Worm (Caenorhabditis elegans): ENCODE measurements around the gene nhr-145.

nhr-145 gene

DNA sequence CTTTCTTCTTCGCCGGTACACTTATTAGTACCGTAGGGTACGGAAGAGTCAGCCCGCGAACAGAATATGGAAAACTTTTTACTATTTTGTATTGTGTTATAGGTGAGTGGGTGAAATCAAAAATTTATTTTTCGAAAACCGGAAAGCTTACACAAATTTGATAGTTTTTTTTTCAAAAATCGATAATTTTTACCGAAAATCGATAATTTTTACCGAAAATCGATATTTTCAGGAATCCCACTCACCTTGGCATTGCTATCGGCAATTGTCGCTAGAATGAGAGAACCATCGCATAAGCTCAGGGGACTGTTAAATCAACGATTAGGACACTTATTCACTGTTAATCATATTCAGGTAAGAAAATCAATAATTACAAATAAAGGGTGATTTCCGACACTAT is 24.2 kb upstream of the nhr-145 start:
- TF ChIP-seq ceh-28 (tag; optimal IDR thresholded peaks at IDR 0.05), result peak; percentile 72
- TF ChIP-seq nhr-237 (tag; optimal IDR thresholded peaks at IDR 0.05), result no peak

ce11 chrV:19065945-19066344 is 21.6 kb upstream of the nhr-145 start:
- TF ChIP-seq ceh-28 (tag; optimal IDR thresholded peaks at IDR 0.05), result peak; percentile 64

ce11 chrV:19068888-19069287 is 18.6 kb upstream of the nhr-145 start:
- TF ChIP-seq egl-5 (tag; optimal IDR thresholded peaks at IDR 0.05) (no peak), nhr-25 (tag; optimal IDR thresholded peaks at IDR 0.05) (no peak), ceh-28 (tag; optimal IDR thresholded peaks at IDR 0.05) (peak; percentile 55), nhr-11 (tag; optimal IDR thresholded peaks at IDR 0.05) (no peak), lsy-12 (tag; optimal IDR thresholded peaks at IDR 0.05) (no peak), nhr-43 (tag; optimal IDR thresholded peaks at IDR 0.05; ENCODE audit: poor library complexity, severe bottlenecking) (no peak), ceh-82 (tag; optimal IDR thresholded peaks at IDR 0.05) (no peak)

- TF ChIP-seq ceh-28 (tag; optimal IDR thresholded peaks at IDR 0.05), result peak; percentile 85
- no peak for TF ChIP-seq ZK546.5 (tag; optimal IDR thresholded peaks at IDR 0.05)
- TF ChIP-seq ztf-11 (tag; optimal IDR thresholded peaks at IDR 0.05), result no peak
- TF ChIP-seq skn-1 (tag; optimal IDR thresholded peaks at IDR 0.05), result no peak
These were observed 14.4 kb upstream of the nhr-145 start for ce11 chrV:19073169-19073568.

- TF ChIP-seq ceh-28 (tag; optimal IDR thresholded peaks at IDR 0.05), result peak; percentile 85
These were observed 11.3 kb upstream of the nhr-145 start for ce11 chrV:19076141-19076656.

DNA sequence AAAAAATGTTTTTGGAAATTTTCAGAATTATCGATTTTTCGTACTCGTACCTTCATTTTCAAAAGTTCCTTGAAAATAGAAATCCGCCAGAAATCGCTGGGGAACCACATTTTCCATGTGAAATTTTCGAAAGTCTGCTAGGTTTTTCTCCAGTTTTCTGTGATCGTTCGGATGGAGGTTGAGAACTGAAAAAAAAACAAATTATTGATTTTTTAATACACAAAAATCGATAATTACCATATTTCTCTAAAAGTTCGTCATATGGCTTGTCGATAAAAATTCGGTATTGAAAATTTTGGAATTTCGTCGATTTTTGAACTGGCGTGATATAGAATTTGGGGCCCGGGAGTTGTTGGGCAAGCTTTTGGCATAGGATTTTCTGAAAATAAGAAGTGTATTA is 10.7 kb upstream of the nhr-145 start:
- no peak for TF ChIP-seq nfya-1 (tag; optimal IDR thresholded peaks at IDR 0.05; ENCODE audit: insufficient read depth)
- TF ChIP-seq pqm-1 (tag; optimal IDR thresholded peaks at IDR 0.05), result no peak
- TF ChIP-seq ceh-28 (tag; optimal IDR thresholded peaks at IDR 0.05), result peak; percentile 69
- TF ChIP-seq nhr-25 (tag; optimal IDR thresholded peaks at IDR 0.05), result no peak
- TF ChIP-seq nhr-67 (tag; optimal IDR thresholded peaks at IDR 0.05), result no peak
- TF ChIP-seq egl-5 (tag; optimal IDR thresholded peaks at IDR 0.05), result no peak
- no peak for TF ChIP-seq nhr-11 (tag; optimal IDR thresholded peaks at IDR 0.05)
- TF ChIP-seq hmg-11 (tag; optimal IDR thresholded peaks at IDR 0.05), result no peak
- TF ChIP-seq nhr-77 (tag; optimal IDR thresholded peaks at IDR 0.05), result no peak

DNA sequence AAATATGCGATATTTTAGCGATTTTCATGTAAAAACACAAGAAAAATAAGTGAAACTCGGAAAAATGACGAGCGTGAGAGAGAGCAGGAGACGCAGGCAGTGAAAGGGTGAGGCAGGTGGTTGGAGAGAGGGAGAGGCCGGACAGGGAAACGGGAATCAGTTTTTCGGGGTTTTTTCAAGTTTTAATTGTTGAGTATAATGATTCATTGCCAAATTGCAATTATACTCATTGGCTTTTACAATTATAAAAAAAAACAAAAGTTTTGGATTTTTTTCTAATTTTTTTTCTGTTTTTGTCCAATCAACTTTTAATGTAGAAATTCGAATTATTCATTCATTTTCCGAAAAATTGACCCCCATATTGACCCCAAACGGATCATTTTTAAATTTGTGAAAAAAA is 5.0 kb upstream of the nhr-145 start, which contains the start of gene nhr-95:
nhr-95 (minus strand) TSS at position 101 of the 400 bp plus-strand sequence.
- TF ChIP-seq elt-3 (tag; optimal IDR thresholded peaks at IDR 0.05) (no peak), hmg-11 (tag; optimal IDR thresholded peaks at IDR 0.05) (peak; percentile 6)

ce11 chrV:19083789-19084188 is 3.7 kb upstream of the nhr-145 start:
- no peak for TF ChIP-seq nhr-12 (tag; optimal IDR thresholded peaks at IDR 0.05)
- no peak for TF ChIP-seq pha-4 (tag; optimal IDR thresholded peaks at IDR 0.05)
- TF ChIP-seq nhr-11 (tag; optimal IDR thresholded peaks at IDR 0.05), result no peak
- no peak for TF ChIP-seq egl-5 (tag; optimal IDR thresholded peaks at IDR 0.05)
- no peak for TF ChIP-seq nhr-43 (tag; optimal IDR thresholded peaks at IDR 0.05; ENCODE audit: poor library complexity, severe bottlenecking)
- TF ChIP-seq pqm-1 (tag; optimal IDR thresholded peaks at IDR 0.05), result peak; percentile 7
- no peak for TF ChIP-seq nhr-23 (tag; optimal IDR thresholded peaks at IDR 0.05)
- no peak for TF ChIP-seq ztf-11 (tag; optimal IDR thresholded peaks at IDR 0.05)
- no peak for TF ChIP-seq fkh-2 (tag; optimal IDR thresholded peaks at IDR 0.05)
- TF ChIP-seq elt-3 (tag; optimal IDR thresholded peaks at IDR 0.05), result no peak
- no peak for TF ChIP-seq skn-1 (tag; optimal IDR thresholded peaks at IDR 0.05)
- peak; percentile 39 for TF ChIP-seq elt-2 (tag; optimal IDR thresholded peaks at IDR 0.05)
- TF ChIP-seq nfya-1 (tag; optimal IDR thresholded peaks at IDR 0.05; ENCODE audit: insufficient read depth), result no peak
- TF ChIP-seq zag-1 (tag; optimal IDR thresholded peaks at IDR 0.05), result no peak
- TF ChIP-seq ZK546.5 (tag; optimal IDR thresholded peaks at IDR 0.05), result no peak
- TF ChIP-seq ama-1 (optimal IDR thresholded peaks at IDR 0.05), result no peak
- no peak for TF ChIP-seq nhr-77 (tag; optimal IDR thresholded peaks at IDR 0.05)

DNA sequence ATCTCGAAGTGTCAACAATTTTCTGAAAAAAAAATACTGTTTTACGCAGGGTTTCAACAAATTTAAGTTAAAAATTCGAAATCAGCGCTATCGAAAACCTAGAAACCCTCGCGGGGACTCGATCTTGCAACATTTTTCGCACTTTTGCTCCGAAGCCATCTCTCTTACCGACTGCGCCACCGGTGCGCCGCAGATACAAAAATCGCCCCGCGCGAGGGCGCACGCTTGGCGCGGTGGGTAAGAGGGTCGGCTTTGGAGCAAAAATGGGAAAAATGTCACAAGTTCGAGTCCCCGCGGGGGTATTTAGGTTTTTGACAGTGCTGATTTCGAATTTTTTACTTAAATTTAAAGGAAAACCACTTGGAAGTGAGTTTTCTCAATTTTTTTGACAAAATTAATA is 3.4 kb downstream of the nhr-145 start:
- no peak for TF ChIP-seq lin-15B (tag; optimal IDR thresholded peaks at IDR 0.05)
- TF ChIP-seq egl-27 (tag; optimal IDR thresholded peaks at IDR 0.05), result no peak
